Worm (Caenorhabditis elegans): Measurements from ENCODE around the gene srd-33.

srd-33 gene

ce11 chrV:4865364-4865763 is 6.7 kb upstream of the srd-33 start, which contains the start of gene srd-32:
Gene srd-32 (plus strand): TSS chrV:4865664.
- TF ChIP-seq mxl-3 (GFP tag; optimal IDR thresholded peaks at IDR 0.05): peak; percentile 39
- no peak for TF ChIP-seq tag-97 (GFP tag; IDR thresholded peaks at IDR 0.05)
- TF ChIP-seq set-16 (GFP tag; IDR thresholded peaks at IDR 0.05): no peak

DNA sequence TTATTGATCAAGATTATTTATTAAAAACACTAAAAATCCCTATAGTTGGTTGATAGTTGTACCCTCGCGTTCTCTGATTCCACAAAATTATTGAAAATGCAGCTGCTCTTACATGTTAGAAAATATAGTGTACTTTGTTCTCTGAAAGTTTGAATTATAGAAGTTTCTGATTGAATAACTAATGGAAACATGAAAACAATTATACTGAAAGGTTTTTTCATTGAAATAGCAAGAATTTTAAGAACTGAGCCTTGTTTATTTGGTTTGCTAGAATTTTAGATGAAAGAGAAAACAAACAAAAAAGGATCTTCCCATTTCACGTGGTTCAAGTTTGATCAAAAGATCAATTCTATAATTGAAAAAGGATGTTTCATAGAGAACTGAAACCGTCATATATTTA is 4.6 kb upstream of the srd-33 start:
- TF ChIP-seq Y48G9A.11 (GFP tag; IDR thresholded peaks at IDR 0.05) (no peak), unc-39 (tag; optimal IDR thresholded peaks at IDR 0.05) (no peak), nhr-42 (GFP tag; IDR thresholded peaks at IDR 0.05) (no peak), dmd-6 (GFP tag; IDR thresholded peaks at IDR 0.05) (no peak), vab-7 (GFP tag; IDR thresholded peaks at IDR 0.05) (no peak), T20F7.1 (GFP tag; optimal IDR thresholded peaks at IDR 0.05) (no peak), dmd-9 (GFP tag; IDR thresholded peaks at IDR 0.05) (no peak), mdt-29 (GFP tag; IDR thresholded peaks at IDR 0.05) (no peak), lin-13 (GFP tag; optimal IDR thresholded peaks at IDR 0.05) (no peak), ceh-32 (tag; optimal IDR thresholded peaks at IDR 0.05; ENCODE audit: poor library complexity) (no peak), nhr-77 (tag; optimal IDR thresholded peaks at IDR 0.05) (no peak), duxl-1 (tag; optimal IDR thresholded peaks at IDR 0.05; ENCODE audit: poor library complexity) (no peak)

DNA sequence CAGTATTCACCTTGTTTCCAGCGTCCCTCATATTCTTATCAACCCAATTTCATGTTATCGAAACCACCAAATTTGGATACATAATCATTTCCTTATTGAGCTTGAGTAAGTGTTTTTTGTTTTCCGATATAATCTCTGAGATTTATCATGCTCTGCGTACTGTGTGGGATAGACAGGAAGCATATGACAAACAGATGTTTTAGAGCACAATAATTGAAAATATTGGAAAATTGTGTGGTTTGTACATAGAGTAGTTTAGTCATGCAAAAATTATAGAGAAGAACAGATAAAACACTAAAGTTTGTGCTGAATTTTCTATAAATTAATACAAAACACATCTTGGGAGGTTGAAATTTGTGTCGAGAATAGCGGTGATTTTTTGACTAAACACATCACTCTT is 3.4 kb upstream of the srd-33 start:
- TF ChIP-seq snpc-4 (tag; optimal IDR thresholded peaks at IDR 0.05): no peak
- TF ChIP-seq ZK546.5 (tag; optimal IDR thresholded peaks at IDR 0.05): no peak
- no peak for TF ChIP-seq nhr-10 (tag; optimal IDR thresholded peaks at IDR 0.05)
- TF ChIP-seq jun-1 (tag; optimal IDR thresholded peaks at IDR 0.05): no peak
- TF ChIP-seq madf-5 (GFP tag; IDR thresholded peaks at IDR 0.05): no peak
- no peak for TF ChIP-seq tag-97 (GFP tag; IDR thresholded peaks at IDR 0.05)
- TF ChIP-seq nhr-25 (tag; optimal IDR thresholded peaks at IDR 0.05; ENCODE audit: borderline replicate concordance, insufficient read depth): no peak

- no peak for TF ChIP-seq nhr-41 (GFP tag; IDR thresholded peaks at IDR 0.05)
- no peak for TF ChIP-seq zfp-2 (tag; optimal IDR thresholded peaks at IDR 0.05)
- no peak for TF ChIP-seq daf-16 (GFP tag; optimal IDR thresholded peaks at IDR 0.05)
- no peak for TF ChIP-seq daf-16 (tag; optimal IDR thresholded peaks at IDR 0.05)
- no peak for TF ChIP-seq rbr-2 (tag; optimal IDR thresholded peaks at IDR 0.05)
- TF ChIP-seq D1046.2 (GFP tag; IDR thresholded peaks at IDR 0.05): no peak
- TF ChIP-seq zip-11 (GFP tag; IDR thresholded peaks at IDR 0.05): no peak
- TF ChIP-seq ZK546.5 (tag; optimal IDR thresholded peaks at IDR 0.05): no peak
- no peak for TF ChIP-seq unc-130 (GFP tag; optimal IDR thresholded peaks at IDR 0.05)
- TF ChIP-seq nhr-6 (tag; optimal IDR thresholded peaks at IDR 0.05): no peak
- TF ChIP-seq hlh-11 (tag; optimal IDR thresholded peaks at IDR 0.05): no peak
- TF ChIP-seq lin-38 (GFP tag; IDR thresholded peaks at IDR 0.05): no peak
- no peak for TF ChIP-seq R02D3.7 (tag; optimal IDR thresholded peaks at IDR 0.05)
Observed at ce11 chrV:4870627-4871026, 1.5 kb upstream of the srd-33 start.

DNA sequence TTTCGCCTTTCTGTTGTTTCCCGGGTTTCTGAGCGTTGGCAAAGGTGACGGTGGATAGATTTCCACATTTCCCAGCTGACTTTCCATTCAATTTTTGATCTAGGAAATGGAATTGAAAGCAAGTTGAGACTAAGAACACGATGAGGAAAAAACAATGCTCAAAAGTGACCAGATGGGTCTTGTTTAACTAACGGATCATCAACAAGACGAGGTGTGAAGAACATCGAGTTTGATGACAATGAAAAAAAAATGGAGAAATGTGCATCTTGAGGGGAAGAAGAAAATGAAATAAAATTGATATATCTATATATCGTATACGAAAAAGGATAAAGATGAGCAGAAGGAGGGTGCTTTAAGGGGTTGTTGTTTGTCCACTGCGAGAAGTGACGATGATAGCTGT is 5.5 kb downstream of the srd-33 start, which contains the start of gene T19H12.6:
TSS of gene T19H12.6 (minus strand) at position 101 of the 400 bp plus-strand sequence.
- TF ChIP-seq tag-97 (GFP tag; IDR thresholded peaks at IDR 0.05) (no peak), Y105C5A.15 (GFP tag; IDR thresholded peaks at IDR 0.05) (no peak)

- TF ChIP-seq mes-2 (tag; optimal IDR thresholded peaks at IDR 0.05; ENCODE audit: poor library complexity, severe bottlenecking) (no peak), ztf-7 (tag; optimal IDR thresholded peaks at IDR 0.05) (no peak), lin-15B (tag; optimal IDR thresholded peaks at IDR 0.05) (no peak), T26A8.4 (GFP tag; IDR thresholded peaks at IDR 0.05) (no peak), ZK546.5 (tag; optimal IDR thresholded peaks at IDR 0.05) (no peak), unc-62 (GFP tag; optimal IDR thresholded peaks at IDR 0.05 in 1 of 2) (no peak), unc-62 (tag; optimal IDR thresholded peaks at IDR 0.05) (no peak), php-3 (GFP tag; IDR thresholded peaks at IDR 0.05) (no peak)
Observed at ce11 chrV:4879251-4879650, 7.2 kb downstream of the srd-33 start, which contains the start of gene T19H12.15. Gene T19H12.15 (minus strand): TSS chrV:4879351.

All from whole organism, L4 larva.